Fruit fly (Drosophila melanogaster) whole organism, embryonic: ENCODE measurements around the gene Neurl4.

ENCODE experiments used
- ATbp ChIP-seq: fragments of 200-800 bp; sonication (Bioruptor generic); optimal IDR thresholded peaks from 2 replicates; lab custom pipeline; 2017; ENCODE audit warnings: missing biosample characterization, mild to moderate bottlenecking, missing genetic modification characterization, missing genetic modification reagents
- BEAF-32 ChIP-seq: fragments of 200-800 bp; sonication (Bioruptor generic); optimal IDR thresholded peaks from 3 replicates; lab custom pipeline; 2017; ENCODE audit warnings: missing biosample characterization, missing genetic modification characterization, mild to moderate bottlenecking, moderate library complexity, missing genetic modification reagents
- CG10366 ChIP-seq: fragments of 200-800 bp; sonication (Bioruptor generic); IDR thresholded peaks from 2 replicates; pipeline ENCODE4 v1.3.6; 2022; ENCODE audit warnings: missing biosample characterization, missing genetic modification characterization
- CG11696 ChIP-seq: fragments of 200-800 bp; sonication (Bioruptor generic); IDR thresholded peaks from 2 replicates; pipeline ENCODE4 v1.3.6; 2022; ENCODE audit warnings: missing biosample characterization, missing genetic modification characterization
- CG12236 ChIP-seq: fragments of 200-800 bp; sonication (Bioruptor generic); optimal IDR thresholded peaks from 2 replicates; lab custom pipeline; 2016; ENCODE audit warnings: missing biosample characterization, missing genetic modification characterization
- CG12769 ChIP-seq: fragments of 200-800 bp; sonication (Bioruptor generic); optimal IDR thresholded peaks from 2 replicates; lab custom pipeline; 2019; ENCODE audit warnings: missing biosample characterization, mild to moderate bottlenecking, missing genetic modification characterization, moderate library complexity
- CG14014 ChIP-seq: fragments of 200-800 bp; sonication (Bioruptor generic); IDR thresholded peaks from 2 replicates; pipeline ENCODE4 v1.3.6; 2022; ENCODE audit warnings: missing biosample characterization, missing genetic modification characterization
- CG15073 ChIP-seq: fragments of 200-800 bp; sonication (Bioruptor generic); optimal IDR thresholded peaks from 2 replicates; lab custom pipeline; 2016; ENCODE audit warnings: missing biosample characterization, missing genetic modification characterization
- CG1529 ChIP-seq: fragments of 200-800 bp; sonication (Bioruptor generic); optimal IDR thresholded peaks from 3 replicates; lab custom pipeline; 2018; ENCODE audit warnings: missing biosample characterization, missing genetic modification characterization
- CG18262 ChIP-seq: fragments of 200-800 bp; optimal IDR thresholded peaks from 3 replicates; lab custom pipeline; 2019; ENCODE audit warnings: missing biosample characterization, mild to moderate bottlenecking, missing genetic modification characterization, moderate library complexity
- CG2116 ChIP-seq: fragments of 200-800 bp; sonication (Bioruptor generic); optimal IDR thresholded peaks from 3 replicates; lab custom pipeline; 2018; ENCODE audit warnings: missing biosample characterization, mild to moderate bottlenecking, missing genetic modification characterization
- CG2199 ChIP-seq: fragments of 200-800 bp; sonication (Bioruptor generic); IDR thresholded peaks from 3 replicates; pipeline ENCODE4 v1.3.6; 2022; ENCODE audit warnings: missing biosample characterization, missing genetic modification characterization
- CG2712 ChIP-seq: fragments of 200-800 bp; optimal IDR thresholded peaks from 3 replicates; lab custom pipeline; 2019; ENCODE audit warnings: missing biosample characterization, mild to moderate bottlenecking, missing genetic modification characterization, moderate library complexity
- CG2889 ChIP-seq: fragments of 200-800 bp; sonication (Bioruptor generic); IDR thresholded peaks from 3 replicates; pipeline ENCODE4 v1.3.6; 2022; ENCODE audit warnings: missing biosample characterization, missing genetic modification characterization
- CG32767 ChIP-seq: fragments of 200-800 bp; sonication (Bioruptor generic); IDR thresholded peaks from 2 replicates; pipeline ENCODE4 v1.3.6; 2022; ENCODE audit warnings: missing biosample characterization, missing genetic modification characterization
- CG33213 ChIP-seq: fragments of 200-800 bp; sonication (Bioruptor generic); optimal IDR thresholded peaks from 3 replicates; lab custom pipeline; 2016; ENCODE audit warnings: missing biosample characterization, missing genetic modification characterization
- CG34422 ChIP-seq: fragments of 200-800 bp; sonication (Bioruptor generic); IDR thresholded peaks from 3 replicates; pipeline ENCODE4 v1.3.6; 2022; ENCODE audit warnings: missing biosample characterization, missing genetic modification characterization
- CG4328 ChIP-seq: fragments of 200-800 bp; sonication (Bioruptor generic); optimal IDR thresholded peaks from 3 replicates; lab custom pipeline; 2017; ENCODE audit warnings: missing biosample characterization, missing genetic modification reagents, missing genetic modification characterization
- CG6254 ChIP-seq: fragments of 200-800 bp; sonication (Bioruptor generic); optimal IDR thresholded peaks from 3 replicates; lab custom pipeline; 2017; ENCODE audit warnings: mild to moderate bottlenecking, missing biosample characterization, missing genetic modification reagents, missing genetic modification characterization
- CG6791 ChIP-seq: fragments of 200-800 bp; sonication (Bioruptor generic); IDR thresholded peaks from 3 replicates; pipeline ENCODE4 v1.3.6; 2022; ENCODE audit warnings: missing biosample characterization, missing genetic modification characterization; ENCODE audit not compliant: partially characterized antibody
- CG7357 ChIP-seq: fragments of 200-800 bp; sonication (Bioruptor generic); IDR thresholded peaks from 3 replicates; pipeline ENCODE4 v1.3.6; 2022; ENCODE audit warnings: missing biosample characterization, missing genetic modification characterization
- CG8478 ChIP-seq: fragments of >200 bp; optimal IDR thresholded peaks from 2 replicates; lab custom pipeline; 2018
- CG8765 ChIP-seq: fragments of 200-800 bp; sonication (Bioruptor generic); IDR thresholded peaks from 2 replicates; pipeline ENCODE4 v1.3.6; 2022; ENCODE audit warnings: missing biosample characterization, missing genetic modification characterization
- CG9215 ChIP-seq: fragments of 200-800 bp; sonication (Bioruptor generic); IDR thresholded peaks from 2 replicates; pipeline ENCODE4 v1.3.6; 2022; ENCODE audit warnings: missing biosample characterization, missing genetic modification characterization
- Deaf1 ChIP-seq: fragments of 200-800 bp; optimal IDR thresholded peaks from 3 replicates; lab custom pipeline; 2019; ENCODE audit warnings: missing biosample characterization, mild to moderate bottlenecking, missing genetic modification characterization, moderate library complexity
- Ets65A ChIP-seq: fragments of 200-800 bp; sonication (Bioruptor generic); peaks from one replicate; lab custom pipeline; 2016; ENCODE audit warnings: missing biosample characterization, missing genetic modification characterization
- Kr ChIP-seq: fragments of 200-800 bp; sonication (Bioruptor generic); optimal IDR thresholded peaks from 2 replicates; lab custom pipeline; 2017; ENCODE audit warnings: missing biosample characterization, mild to moderate bottlenecking, missing genetic modification characterization
- Lhr ChIP-seq: fragments of 200-800 bp; sonication (Bioruptor generic); optimal IDR thresholded peaks from 3 replicates; lab custom pipeline; 2017; ENCODE audit warnings: mild to moderate bottlenecking, missing biosample characterization, missing genetic modification reagents, missing genetic modification characterization
- Oli ChIP-seq: fragments of 200-800 bp; sonication (Bioruptor generic); optimal IDR thresholded peaks from 2 replicates; lab custom pipeline; 2018; ENCODE audit warnings: missing biosample characterization, mild to moderate bottlenecking, missing genetic modification characterization, moderate library complexity
- Six4 ChIP-seq: fragments of 200-800 bp; sonication (Bioruptor generic); optimal IDR thresholded peaks from 2 replicates; lab custom pipeline; 2016; ENCODE audit warnings: missing biosample characterization, missing genetic modification characterization
- Sry-δ ChIP-seq: fragments of 200-800 bp; sonication (Bioruptor generic); optimal IDR thresholded peaks from 2 replicates; lab custom pipeline; 2016; ENCODE audit warnings: missing biosample characterization, missing genetic modification characterization
- br ChIP-seq: fragments of >200 bp; optimal IDR thresholded peaks from 2 replicates; lab custom pipeline; 2017
- chinmo ChIP-seq: fragments of 200-800 bp; sonication (Bioruptor generic); IDR thresholded peaks from 4 replicates; pipeline ENCODE4 v1.3.6; 2022; ENCODE audit warnings: missing biosample characterization, missing genetic modification characterization; ENCODE audit not compliant: partially characterized antibody
- ci ChIP-seq: fragments of 200-800 bp; sonication (Bioruptor generic); IDR thresholded peaks from 3 replicates; pipeline ENCODE4 v1.3.6; 2022; ENCODE audit warnings: missing biosample characterization, missing genetic modification characterization
- dmrt99B ChIP-seq: fragments of 200-800 bp; sonication (Bioruptor generic); optimal IDR thresholded peaks from 2 replicates; lab custom pipeline; 2018; ENCODE audit warnings: missing biosample characterization, mild to moderate bottlenecking, missing genetic modification characterization, moderate library complexity
- emc ChIP-seq: fragments of 200-800 bp; sonication (Bioruptor generic); optimal IDR thresholded peaks from 2 replicates; lab custom pipeline; 2016; ENCODE audit warnings: missing biosample characterization, missing genetic modification characterization
- eyg ChIP-seq: fragments of 200-800 bp; sonication (Bioruptor generic); optimal IDR thresholded peaks from 3 replicates; lab custom pipeline; 2016; ENCODE audit warnings: missing biosample characterization, missing genetic modification characterization
- grau ChIP-seq: fragments of 200-800 bp; optimal IDR thresholded peaks from 3 replicates; lab custom pipeline; 2019; ENCODE audit warnings: missing biosample characterization, mild to moderate bottlenecking, missing genetic modification characterization, moderate library complexity
- hkb ChIP-seq, 2 experiments: fragments of 200-800 bp in 1 of 2; fragments of >200 bp in 1 of 2; sonication (Bioruptor generic) in 1 of 2; IDR thresholded peaks in 1 of 2; optimal IDR thresholded peaks in 1 of 2; 2 replicates each; pipeline versions ENCODE4 v1.3.6 to Lab custom; 2017 to 2022; ENCODE audit warnings: missing biosample characterization in 1 of 2, missing genetic modification characterization in 1 of 2
- klu ChIP-seq: fragments of 200-800 bp; sonication (Bioruptor generic); IDR thresholded peaks from 2 replicates; pipeline ENCODE4 v1.3.6; 2022; ENCODE audit warnings: missing biosample characterization, missing genetic modification characterization
- lbe ChIP-seq: fragments of 200-800 bp; sonication (Bioruptor generic); optimal IDR thresholded peaks from 2 replicates; lab custom pipeline; 2016; ENCODE audit warnings: missing biosample characterization, mild to moderate bottlenecking, missing genetic modification characterization
- pzg ChIP-seq: fragments of 200-800 bp; sonication (Bioruptor generic); optimal IDR thresholded peaks from 3 replicates; lab custom pipeline; 2018; ENCODE audit warnings: missing biosample characterization, mild to moderate bottlenecking, missing genetic modification characterization, moderate library complexity
- ranshi ChIP-seq: fragments of 200-800 bp; sonication (Bioruptor generic); IDR thresholded peaks from 2 replicates; pipeline ENCODE4 v1.3.6; 2022; ENCODE audit warnings: missing biosample characterization, missing genetic modification characterization
- rib ChIP-seq: fragments of 200-800 bp; sonication (Bioruptor generic); IDR thresholded peaks from 2 replicates; pipeline ENCODE4 v1.3.6; 2022; ENCODE audit warnings: missing biosample characterization, missing genetic modification characterization
- sens ChIP-seq: fragments of 200-800 bp; sonication (Bioruptor generic); peaks from one replicate; lab custom pipeline; 2016; ENCODE audit warnings: missing biosample characterization, missing genetic modification characterization
- slbo ChIP-seq: fragments of 200-800 bp; sonication (Bioruptor generic); IDR thresholded peaks from 2 replicates; pipeline ENCODE4 v1.3.6; 2022; ENCODE audit warnings: missing biosample characterization, missing genetic modification characterization
- tin ChIP-seq: fragments of 200-800 bp; sonication (Bioruptor generic); optimal IDR thresholded peaks from 3 replicates; lab custom pipeline; 2016; ENCODE audit warnings: missing biosample characterization, missing genetic modification characterization
- zen2 ChIP-seq: fragments of 200-800 bp; sonication (Bioruptor generic); IDR thresholded peaks from 3 replicates; pipeline ENCODE4 v1.3.6; 2022; ENCODE audit warnings: missing biosample characterization, missing genetic modification characterization; ENCODE audit not compliant: partially characterized antibody

Gene Neurl4

dm6 chr3L:14063241-14064064 is 13.8 kb upstream of the Neurl4 start (continued):
- TF ChIP-seq ci (GFP tag; lab: Robert Waterston, UW): no peak
- TF ChIP-seq sens (GFP tag; lab: Kevin White, UChicago): peak; percentile 64
- TF ChIP-seq klu: no peak
- TF ChIP-seq Deaf1 (tag; lab: Kevin White, UChicago): no peak
- TF ChIP-seq CG32767: no peak
- TF ChIP-seq grau (tag; lab: Kevin White, UChicago): no peak
- TF ChIP-seq ATbp (GFP tag; lab: Kevin White, UChicago): no peak
- no peak for TF ChIP-seq hkb (optimal IDR thresholded peaks at IDR 0.05; lab: Kevin White, UChicago)
- no peak for TF ChIP-seq hkb (GFP tag; IDR thresholded peaks at IDR 0.05; lab: Robert Waterston, UW)
- TF ChIP-seq CG6791 (GFP tag; lab: Robert Waterston, UW): no peak
- TF ChIP-seq CG6254 (GFP tag; lab: Kevin White, UChicago): no peak
- no peak for TF ChIP-seq pzg (GFP tag; lab: Kevin White, UChicago)
- TF ChIP-seq BEAF-32: no peak
- TF ChIP-seq CG15073 (GFP tag; lab: Kevin White, UChicago): no peak
- TF ChIP-seq chinmo (GFP tag; lab: Robert Waterston, UW): no peak
- no peak for TF ChIP-seq CG2116 (GFP tag; lab: Kevin White, UChicago)
- peak; percentile 16 for TF ChIP-seq Ets65A
- no peak for TF ChIP-seq CG9215 (GFP tag; lab: Robert Waterston, UW)
- no peak for TF ChIP-seq CG11696 (GFP tag; lab: Robert Waterston, UW)
- TF ChIP-seq emc (GFP tag; lab: Kevin White, UChicago): no peak
- peak; percentile 35 for TF ChIP-seq CG18262 (tag; lab: Kevin White, UChicago)
- TF ChIP-seq CG8478: no peak
- no peak for TF ChIP-seq Kr
- TF ChIP-seq CG12236 (GFP tag; lab: Kevin White, UChicago): no peak
- no peak for TF ChIP-seq CG2199 (GFP tag; lab: Robert Waterston, UW)
- TF ChIP-seq ranshi (GFP tag; lab: Robert Waterston, UW): no peak
- TF ChIP-seq zen2: no peak
- TF ChIP-seq Lhr (GFP tag; lab: Kevin White, UChicago): no peak
- TF ChIP-seq CG2712: peak; percentile 5
- no peak for TF ChIP-seq dmrt99B (tag; lab: Kevin White, UChicago)
- no peak for TF ChIP-seq slbo (GFP tag; lab: Robert Waterston, UW)
- no peak for TF ChIP-seq Sry-δ
- no peak for TF ChIP-seq CG1529 (GFP tag; lab: Kevin White, UChicago)
- TF ChIP-seq CG4328 (GFP tag; lab: Kevin White, UChicago): no peak
- no peak for TF ChIP-seq CG10366 (GFP tag; lab: Robert Waterston, UW)
- no peak for TF ChIP-seq eyg (GFP tag; lab: Kevin White, UChicago)
- no peak for TF ChIP-seq Six4 (GFP tag; lab: Kevin White, UChicago)
- no peak for TF ChIP-seq CG33213 (GFP tag; lab: Kevin White, UChicago)
- no peak for TF ChIP-seq CG2889 (GFP tag; lab: Robert Waterston, UW)
- TF ChIP-seq CG8765: no peak
- no peak for TF ChIP-seq CG14014 (GFP tag; lab: Robert Waterston, UW)
- TF ChIP-seq CG34422: 0 out of 3 replicates have a peak, but pooled peaks have one; percentile 18
- TF ChIP-seq lbe (GFP tag; lab: Kevin White, UChicago): no peak
- no peak for TF ChIP-seq CG7357 (GFP tag; lab: Robert Waterston, UW)
- TF ChIP-seq tin (GFP tag; lab: Kevin White, UChicago): no peak
- TF ChIP-seq CG12769 (tag; lab: Kevin White, UChicago): peak; percentile 1
- TF ChIP-seq Oli (tag; lab: Kevin White, UChicago): peak; percentile 21
- TF ChIP-seq rib (GFP tag; lab: Robert Waterston, UW): 0 out of 2 replicates have a peak, but pooled peaks have one; percentile 12
- no peak for TF ChIP-seq br
